Worm (Caenorhabditis elegans): ENCODE data around the gene sea-2.

ce11 chrII:4011518-4011917, 61.3 kb downstream of the sea-2 start:
- TF ChIP-seq elt-3 (tag; optimal IDR thresholded peaks at IDR 0.05) (no peak), nhr-76 (tag; optimal IDR thresholded peaks at IDR 0.05) (no peak), tbx-2 (tag; optimal IDR thresholded peaks at IDR 0.05) (no peak), mdl-1 (tag; optimal IDR thresholded peaks at IDR 0.05) (no peak), ama-1 (optimal IDR thresholded peaks at IDR 0.05) (no peak), egl-5 (tag; optimal IDR thresholded peaks at IDR 0.05) (no peak), ceh-16 (tag; optimal IDR thresholded peaks at IDR 0.05) (no peak), lin-39 (tag; optimal IDR thresholded peaks at IDR 0.05) (no peak), lin-15B (tag; optimal IDR thresholded peaks at IDR 0.05) (no peak)
